Fruit fly (Drosophila melanogaster) whole organism, embryonic: Measurements from ENCODE around the gene Hsp67Ba.

Experiments
- Atf3 ChIP-seq: fragments of 200-800 bp; sonication (Bioruptor generic); optimal IDR thresholded peaks from 3 replicates; lab custom pipeline; 2016; ENCODE audit warnings: missing biosample characterization, missing genetic modification characterization
- CG10431 ChIP-seq: fragments of 200-800 bp; sonication (Bioruptor generic); optimal IDR thresholded peaks from 3 replicates; lab custom pipeline; 2018; ENCODE audit warnings: missing biosample characterization, mild to moderate bottlenecking, missing genetic modification characterization
- CG10979 ChIP-seq: fragments of 200-800 bp; sonication (Bioruptor generic); optimal IDR thresholded peaks from 2 replicates; lab custom pipeline; 2018; ENCODE audit warnings: missing biosample characterization, mild to moderate bottlenecking, missing genetic modification characterization, moderate library complexity
- CG11247 ChIP-seq: fragments of 200-800 bp; sonication (Bioruptor generic); IDR thresholded peaks from 2 replicates; pipeline ENCODE4 v1.3.6; 2022; ENCODE audit warnings: missing biosample characterization, missing genetic modification characterization
- CG12104 ChIP-seq: fragments of 200-800 bp; sonication (Bioruptor generic); optimal IDR thresholded peaks from 3 replicates; lab custom pipeline; 2016; ENCODE audit warnings: missing biosample characterization, missing genetic modification characterization
- CG12744 ChIP-seq: fragments of 200-800 bp; sonication (Bioruptor generic); optimal IDR thresholded peaks from 2 replicates; lab custom pipeline; 2016; ENCODE audit warnings: missing biosample characterization, missing genetic modification characterization
- CG12769 ChIP-seq: fragments of 200-800 bp; sonication (Bioruptor generic); optimal IDR thresholded peaks from 2 replicates; lab custom pipeline; 2019; ENCODE audit warnings: missing biosample characterization, mild to moderate bottlenecking, missing genetic modification characterization, moderate library complexity
- CG14667 ChIP-seq: fragments of 200-800 bp; sonication (Bioruptor generic); IDR thresholded peaks from 2 replicates; pipeline ENCODE4 v1.3.6; 2022; ENCODE audit warnings: missing biosample characterization, missing genetic modification characterization
- CG14860 ChIP-seq: fragments of 200-800 bp; sonication (Bioruptor generic); IDR thresholded peaks from 3 replicates; pipeline ENCODE4 v1.3.6; 2022; ENCODE audit warnings: missing biosample characterization, missing genetic modification characterization; ENCODE audit not compliant: partially characterized antibody
- CG1529 ChIP-seq: fragments of 200-800 bp; sonication (Bioruptor generic); optimal IDR thresholded peaks from 3 replicates; lab custom pipeline; 2018; ENCODE audit warnings: missing biosample characterization, missing genetic modification characterization
- CG17186 ChIP-seq: fragments of 200-800 bp; sonication (Bioruptor generic); optimal IDR thresholded peaks from 3 replicates; lab custom pipeline; 2017; ENCODE audit warnings: missing biosample characterization, missing genetic modification reagents, missing genetic modification characterization
- CG17385 ChIP-seq: fragments of 200-800 bp; sonication (Bioruptor generic); optimal IDR thresholded peaks from 3 replicates; lab custom pipeline; 2018; ENCODE audit warnings: missing biosample characterization, mild to moderate bottlenecking, missing genetic modification characterization
- CG18011 ChIP-seq: fragments of 200-800 bp; sonication (Bioruptor generic); optimal IDR thresholded peaks from 2 replicates; lab custom pipeline; 2017; ENCODE audit warnings: missing biosample characterization, missing genetic modification characterization, mild to moderate bottlenecking, moderate library complexity, missing genotype
- CG32767 ChIP-seq: fragments of 200-800 bp; sonication (Bioruptor generic); IDR thresholded peaks from 2 replicates; pipeline ENCODE4 v1.3.6; 2022; ENCODE audit warnings: missing biosample characterization, missing genetic modification characterization
- CG6254 ChIP-seq: fragments of 200-800 bp; sonication (Bioruptor generic); optimal IDR thresholded peaks from 3 replicates; lab custom pipeline; 2017; ENCODE audit warnings: mild to moderate bottlenecking, missing biosample characterization, missing genetic modification reagents, missing genetic modification characterization
- CG8944 ChIP-seq: fragments of 200-800 bp; sonication (Bioruptor generic); optimal IDR thresholded peaks from 3 replicates; lab custom pipeline; 2016; ENCODE audit warnings: missing biosample characterization, missing genetic modification characterization
- Fer2 ChIP-seq: fragments of 200-800 bp; sonication (Bioruptor generic); optimal IDR thresholded peaks from 2 replicates; lab custom pipeline; 2018; ENCODE audit warnings: missing biosample characterization, mild to moderate bottlenecking, missing genetic modification characterization, moderate library complexity
- Fer3 ChIP-seq: fragments of 200-800 bp; sonication (Bioruptor generic); optimal IDR thresholded peaks from 2 replicates; lab custom pipeline; 2018; ENCODE audit warnings: missing biosample characterization, mild to moderate bottlenecking, missing genetic modification characterization, moderate library complexity
- GATAe ChIP-seq: fragments of 200-800 bp; sonication (Bioruptor generic); conservative IDR thresholded peaks from 2 replicates; pipeline ENCODE4 v1.3.6; 2022; ENCODE audit warnings: missing biosample characterization, missing genetic modification characterization
- H2.0 ChIP-seq: fragments of 200-800 bp; sonication (Bioruptor generic); IDR thresholded peaks from 2 replicates; pipeline ENCODE4 v1.3.6; 2022; ENCODE audit warnings: missing biosample characterization, missing genetic modification characterization
- HLH3B ChIP-seq: fragments of 200-800 bp; sonication (Bioruptor generic); IDR thresholded peaks from 2 replicates; pipeline ENCODE4 v1.3.6; 2022; ENCODE audit warnings: missing biosample characterization, missing genetic modification characterization
- Med ChIP-seq: fragments of 200-800 bp; sonication (Bioruptor generic); peaks from one replicate; lab custom pipeline; 2016; ENCODE audit warnings: missing biosample characterization, missing genetic modification characterization, mild to moderate bottlenecking, inconsistent platforms, moderate library complexity
- Nf-YB ChIP-seq: fragments of 200-800 bp; sonication (Bioruptor generic); optimal IDR thresholded peaks from 3 replicates; lab custom pipeline; 2019; ENCODE audit warnings: missing biosample characterization, mild to moderate bottlenecking, missing genetic modification characterization, moderate library complexity
- Optix ChIP-seq: fragments of 200-800 bp; sonication (Bioruptor generic); IDR thresholded peaks from 3 replicates; pipeline ENCODE4 v1.3.6; 2022; ENCODE audit warnings: missing biosample characterization, missing genetic modification characterization
- Ptx1 ChIP-seq: fragments of 200-800 bp; sonication (Bioruptor generic); IDR thresholded peaks from 2 replicates; pipeline ENCODE4 v1.3.6; 2022; ENCODE audit warnings: missing biosample characterization, missing genetic modification characterization
- Side ChIP-seq: fragments of 200-800 bp; sonication (Bioruptor generic); optimal IDR thresholded peaks from 2 replicates; lab custom pipeline; 2016; ENCODE audit warnings: missing biosample characterization, missing genetic modification characterization
- Ssrp ChIP-seq: fragments of 200-800 bp; sonication (Bioruptor generic); optimal IDR thresholded peaks from 2 replicates; lab custom pipeline; 2018; ENCODE audit warnings: missing biosample characterization, mild to moderate bottlenecking, missing genetic modification characterization, moderate library complexity
- Taf1 ChIP-seq: fragments of 200-800 bp; sonication (Bioruptor generic); IDR thresholded peaks from 2 replicates; pipeline ENCODE4 v1.3.6; 2022; ENCODE audit warnings: missing biosample characterization, missing genetic modification characterization
- al ChIP-seq: fragments of 200-800 bp; sonication (Bioruptor generic); IDR thresholded peaks from 2 replicates; pipeline ENCODE4 v1.3.6; 2022; ENCODE audit warnings: missing biosample characterization, missing genetic modification characterization
- br ChIP-seq: fragments of >200 bp; optimal IDR thresholded peaks from 2 replicates; lab custom pipeline; 2017
- chif ChIP-seq, 2 experiments: fragments of 200-800 bp; sonication (Bioruptor generic); optimal IDR thresholded peaks; 3 replicates each; lab custom pipeline; 2016; ENCODE audit warnings: missing biosample characterization in 2 of 2, missing genetic modification characterization in 2 of 2
- ci ChIP-seq: fragments of 200-800 bp; sonication (Bioruptor generic); IDR thresholded peaks from 3 replicates; pipeline ENCODE4 v1.3.6; 2022; ENCODE audit warnings: missing biosample characterization, missing genetic modification characterization
- crc ChIP-seq: fragments of 200-800 bp; sonication (Bioruptor generic); optimal IDR thresholded peaks from 2 replicates; lab custom pipeline; 2016; ENCODE audit warnings: missing biosample characterization, missing genetic modification characterization
- eyg ChIP-seq: fragments of 200-800 bp; sonication (Bioruptor generic); optimal IDR thresholded peaks from 3 replicates; lab custom pipeline; 2016; ENCODE audit warnings: missing biosample characterization, missing genetic modification characterization
- fd3F ChIP-seq: fragments of 200-800 bp; sonication (Bioruptor generic); optimal IDR thresholded peaks from 2 replicates; lab custom pipeline; 2018; ENCODE audit warnings: missing biosample characterization, mild to moderate bottlenecking, missing genetic modification characterization, moderate library complexity
- gce ChIP-seq: fragments of 200-800 bp; sonication (Bioruptor generic); IDR thresholded peaks from 3 replicates; pipeline ENCODE4 v1.3.6; 2022; ENCODE audit warnings: missing biosample characterization, missing genetic modification characterization
- gem ChIP-seq: fragments of 200-800 bp; sonication (Bioruptor generic); optimal IDR thresholded peaks from 2 replicates; lab custom pipeline; 2019; ENCODE audit warnings: missing biosample characterization, mild to moderate bottlenecking, missing genetic modification characterization, moderate library complexity
- gfzf ChIP-seq: fragments of 200-800 bp; sonication (Bioruptor generic); optimal IDR thresholded peaks from 2 replicates; lab custom pipeline; 2016; ENCODE audit warnings: missing biosample characterization, mild to moderate bottlenecking, missing genetic modification characterization, moderate library complexity
- ind ChIP-seq: fragments of 200-800 bp; sonication (Bioruptor generic); optimal IDR thresholded peaks from 3 replicates; lab custom pipeline; 2016; ENCODE audit warnings: missing biosample characterization, missing genetic modification characterization
- kah ChIP-seq: fragments of 200-800 bp; sonication (Bioruptor generic); optimal IDR thresholded peaks from 2 replicates; lab custom pipeline; 2018; ENCODE audit warnings: missing biosample characterization, mild to moderate bottlenecking, missing genetic modification characterization
- lilli ChIP-seq: fragments of 200-800 bp; sonication (Bioruptor generic); optimal IDR thresholded peaks from 3 replicates; lab custom pipeline; 2016; ENCODE audit warnings: missing biosample characterization, missing genetic modification characterization
- nom ChIP-seq: fragments of 200-800 bp; sonication (Bioruptor generic); optimal IDR thresholded peaks from 2 replicates; lab custom pipeline; 2017; ENCODE audit warnings: missing biosample characterization, missing genetic modification characterization, mild to moderate bottlenecking, moderate library complexity, missing genetic modification reagents
- repo ChIP-seq: fragments of 200-800 bp; sonication (Bioruptor generic); optimal IDR thresholded peaks from 2 replicates; lab custom pipeline; 2016; ENCODE audit warnings: missing biosample characterization, missing genetic modification characterization
- run ChIP-seq: fragments of 200-800 bp; sonication (Bioruptor generic); optimal IDR thresholded peaks from 3 replicates; lab custom pipeline; 2018; ENCODE audit warnings: missing biosample characterization, mild to moderate bottlenecking, missing genetic modification characterization
- seq ChIP-seq: fragments of 200-800 bp; sonication (Bioruptor generic); IDR thresholded peaks from 2 replicates; pipeline ENCODE4 v1.3.6; 2022; ENCODE audit warnings: missing biosample characterization, missing genetic modification characterization
- sqz ChIP-seq: fragments of 200-800 bp; sonication (Bioruptor generic); optimal IDR thresholded peaks from 3 replicates; lab custom pipeline; 2018; ENCODE audit warnings: missing biosample characterization, mild to moderate bottlenecking, missing genetic modification characterization
- ssp ChIP-seq: fragments of 200-800 bp; sonication (Bioruptor generic); IDR thresholded peaks from 2 replicates; pipeline ENCODE4 v1.3.6; 2022; ENCODE audit warnings: missing biosample characterization, missing genetic modification characterization
- ttk ChIP-seq: fragments of 200-800 bp; sonication (Bioruptor generic); IDR thresholded peaks from 2 replicates; pipeline ENCODE4 v2.1.2; 2022; ENCODE audit warnings: missing biosample characterization, missing genetic modification characterization
- unc-4 ChIP-seq: fragments of 200-800 bp; sonication (Bioruptor generic); IDR thresholded peaks from 2 replicates; pipeline ENCODE4 v1.3.6; 2022; ENCODE audit warnings: missing biosample characterization, missing genetic modification characterization; ENCODE audit not compliant: partially characterized antibody
- z ChIP-seq: fragments of 200-800 bp; sonication (Bioruptor generic); IDR thresholded peaks from 3 replicates; pipeline ENCODE4 v1.3.6; 2022; ENCODE audit warnings: missing biosample characterization, missing genetic modification characterization

The Hsp67Ba gene

dm6 chr3L:9420054-9420818 lies 40.9 kb upstream of the Hsp67Ba start:
- TF ChIP-seq GATAe (GFP tag; lab: Robert Waterston, UW) (no peak), fd3F (GFP tag; lab: Kevin White, UChicago) (peak; percentile 21), unc-4 (GFP tag; lab: Robert Waterston, UW) (no peak), gfzf (GFP tag; lab: Kevin White, UChicago) (no peak), CG18011 (GFP tag; lab: Kevin White, UChicago) (no peak), CG12104 (GFP tag; lab: Kevin White, UChicago) (no peak), Ptx1 (GFP tag; lab: Robert Waterston, UW) (peak; percentile 65), Fer3 (peak; percentile 29), gem (peak; percentile 72), Atf3 (no peak), CG12744 (GFP tag; lab: Kevin White, UChicago) (peak; percentile 4), Side (GFP tag; lab: Kevin White, UChicago) (no peak), Ssrp (peak; percentile 34), CG12769 (tag; lab: Kevin White, UChicago) (no peak), CG10979 (tag; lab: Kevin White, UChicago) (peak; percentile 5), eyg (GFP tag; lab: Kevin White, UChicago) (no peak), ind (GFP tag; lab: Kevin White, UChicago) (peak; percentile 31), chif (GFP tag; optimal IDR thresholded peaks at IDR 0.05; lab: Kevin White, UChicago) (peak in 1 of 2 experiments; percentile 28), run (tag; lab: Kevin White, UChicago) (peak; percentile 51), CG17186 (GFP tag; lab: Kevin White, UChicago) (no peak), CG14667 (GFP tag; lab: Robert Waterston, UW) (peak; percentile 18; the same call in 1 of the 2 replicates), Nf-YB (GFP tag; lab: Kevin White, UChicago) (no peak), CG14860 (no peak), repo (GFP tag; lab: Kevin White, UChicago) (no peak), crc (GFP tag; lab: Kevin White, UChicago) (no peak), CG6254 (GFP tag; lab: Kevin White, UChicago) (no peak), al (no peak), CG1529 (GFP tag; lab: Kevin White, UChicago) (peak; percentile 2), HLH3B (peak; percentile 65; the same call in 1 of the 2 replicates), CG10431 (GFP tag; lab: Kevin White, UChicago) (no peak), z (GFP tag; lab: Robert Waterston, UW) (no peak), Fer2 (no peak), nom (GFP tag; lab: Kevin White, UChicago) (peak; percentile 90), Taf1 (GFP tag; lab: Robert Waterston, UW) (no peak), sqz (GFP tag; lab: Kevin White, UChicago) (no peak), ci (GFP tag; lab: Robert Waterston, UW) (peak; percentile 84), CG17385 (GFP tag; lab: Kevin White, UChicago) (peak; percentile 11), CG8944 (GFP tag; lab: Kevin White, UChicago) (no peak), kah (no peak), lilli (GFP tag; lab: Kevin White, UChicago) (peak; percentile 18), seq (GFP tag; lab: Robert Waterston, UW) (peak; percentile 58; the same call in 1 of the 2 replicates), ssp (GFP tag; lab: Robert Waterston, UW) (0 out of 2 replicates have a peak, but pooled peaks have one; percentile 16), ttk (peak; percentile 54), Optix (no peak), br (lab: Kevin White, UChicago) (no peak), CG32767 (no peak), H2.0 (GFP tag; lab: Robert Waterston, UW) (0 out of 2 replicates have a peak, but pooled peaks have one; percentile 24), CG11247 (GFP tag; lab: Robert Waterston, UW) (0 out of 2 replicates have a peak, but pooled peaks have one; percentile 19), Med (GFP tag; lab: Kevin White, UChicago) (peak; percentile 81), gce (no peak)
